Fruit fly (Drosophila melanogaster) whole organism, embryonic: Measurements from ENCODE around the gene CG31100.

ENCODE experiments used
- Adf1 ChIP-seq: fragments of 200-800 bp; sonication (Bioruptor generic); IDR thresholded peaks from 2 replicates; pipeline ENCODE4 v1.3.6; 2022; ENCODE audit warnings: missing biosample characterization, missing genetic modification characterization
- Antp ChIP-seq: fragments of 200-800 bp; sonication (Bioruptor generic); optimal IDR thresholded peaks from 3 replicates; lab custom pipeline; 2016; ENCODE audit warnings: missing biosample characterization, missing genetic modification characterization
- Blimp-1 ChIP-seq: fragments of 200-800 bp; sonication (Bioruptor generic); optimal IDR thresholded peaks from 3 replicates; lab custom pipeline; 2018; ENCODE audit warnings: missing biosample characterization, missing genetic modification characterization, mild to moderate bottlenecking, moderate library complexity, missing genetic modification reagents
- BtbVII ChIP-seq: fragments of 200-800 bp; sonication (Bioruptor generic); optimal IDR thresholded peaks from 3 replicates; lab custom pipeline; 2017; ENCODE audit warnings: missing biosample characterization, mild to moderate bottlenecking, missing genetic modification characterization
- C15 ChIP-seq: fragments of 200-800 bp; sonication (Bioruptor generic); IDR thresholded peaks from 3 replicates; pipeline ENCODE4 v1.3.6; 2022; ENCODE audit warnings: missing biosample characterization, missing genetic modification characterization
- CG10543 ChIP-seq: fragments of 200-800 bp; sonication (Bioruptor generic); optimal IDR thresholded peaks from 3 replicates; lab custom pipeline; 2017; ENCODE audit warnings: missing biosample characterization, mild to moderate bottlenecking, missing genetic modification characterization, moderate library complexity
- CG12391 ChIP-seq: fragments of 200-800 bp; sonication (Bioruptor generic); optimal IDR thresholded peaks from 3 replicates; lab custom pipeline; 2018; ENCODE audit warnings: missing biosample characterization, mild to moderate bottlenecking, missing genetic modification characterization, moderate library complexity
- CG13894 ChIP-seq: fragments of 200-800 bp; sonication (Bioruptor generic); optimal IDR thresholded peaks from 3 replicates; lab custom pipeline; 2018; ENCODE audit warnings: missing biosample characterization, mild to moderate bottlenecking, missing genetic modification characterization, moderate library complexity
- CG14965 ChIP-seq: fragments of 200-800 bp; sonication (Bioruptor generic); optimal IDR thresholded peaks from 2 replicates; lab custom pipeline; 2016; ENCODE audit warnings: missing biosample characterization, missing genetic modification characterization, borderline replicate concordance
- CG17912 ChIP-seq: fragments of 200-800 bp; sonication (Bioruptor generic); optimal IDR thresholded peaks from 2 replicates; lab custom pipeline; 2018; ENCODE audit warnings: missing biosample characterization, mild to moderate bottlenecking, missing genetic modification characterization
- CG33557 ChIP-seq: fragments of 200-800 bp; sonication (Bioruptor generic); optimal IDR thresholded peaks from 2 replicates; lab custom pipeline; 2019; ENCODE audit warnings: missing biosample characterization, mild to moderate bottlenecking, missing genetic modification characterization, moderate library complexity
- CG4360 ChIP-seq: fragments of 200-800 bp; sonication (Bioruptor generic); IDR thresholded peaks from 2 replicates; pipeline ENCODE4 v1.3.6; 2022; ENCODE audit warnings: missing biosample characterization, missing genetic modification characterization
- CG4424 ChIP-seq: fragments of 200-800 bp; sonication (Bioruptor generic); optimal IDR thresholded peaks from 3 replicates; lab custom pipeline; 2016; ENCODE audit warnings: missing biosample characterization, missing genetic modification characterization
- CG4854 ChIP-seq: fragments of 200-800 bp; sonication (Bioruptor generic); optimal IDR thresholded peaks from 2 replicates; lab custom pipeline; 2016; ENCODE audit warnings: missing biosample characterization, missing genetic modification characterization, inconsistent platforms
- CG6689 ChIP-seq: fragments of 200-800 bp; sonication (Bioruptor generic); IDR thresholded peaks from 2 replicates; pipeline ENCODE4 v1.3.6; 2022; ENCODE audit warnings: missing biosample characterization, missing genetic modification characterization
- CG9437 ChIP-seq: fragments of 200-800 bp; sonication (Bioruptor generic); optimal IDR thresholded peaks from 2 replicates; lab custom pipeline; 2018; ENCODE audit warnings: missing biosample characterization, mild to moderate bottlenecking, missing genetic modification characterization
- CHES-1-like ChIP-seq: fragments of 200-800 bp; sonication (Bioruptor generic); optimal IDR thresholded peaks from 2 replicates; lab custom pipeline; 2016; ENCODE audit warnings: missing biosample characterization, missing genetic modification characterization
- D19B ChIP-seq: fragments of 200-800 bp; sonication (Bioruptor generic); optimal IDR thresholded peaks from 2 replicates; lab custom pipeline; 2017; ENCODE audit warnings: missing biosample characterization, mild to moderate bottlenecking, missing genetic modification characterization
- Dad ChIP-seq: fragments of 200-800 bp; sonication (Bioruptor generic); optimal IDR thresholded peaks from 3 replicates; lab custom pipeline; 2016; ENCODE audit warnings: missing biosample characterization, missing genetic modification characterization
- Eip74EF ChIP-seq, 2 experiments: fragments of 200-800 bp in 1 of 2; fragments of >200 bp in 1 of 2; sonication (Bioruptor generic) in 1 of 2; optimal IDR thresholded peaks; 2 replicates each; lab custom pipeline; 2017 to 2019; ENCODE audit warnings: missing biosample characterization in 2 of 2, missing genetic modification characterization in 2 of 2, mild to moderate bottlenecking in 1 of 2, moderate library complexity in 1 of 2
- HmgD ChIP-seq: fragments of 200-800 bp; sonication (Bioruptor generic); optimal IDR thresholded peaks from 3 replicates; lab custom pipeline; 2016; ENCODE audit warnings: missing biosample characterization, missing genetic modification characterization
- Hmr ChIP-seq: fragments of 200-800 bp; sonication (Bioruptor generic); optimal IDR thresholded peaks from 3 replicates; lab custom pipeline; 2017; ENCODE audit warnings: mild to moderate bottlenecking, missing biosample characterization, missing genetic modification reagents, missing genetic modification characterization
- Hr51 ChIP-seq, 2 experiments: fragments of 200-800 bp; sonication (Bioruptor generic); optimal IDR thresholded peaks; 2 replicates in 1 of 2; 3 replicates in 1 of 2; lab custom pipeline; 2016 to 2018; ENCODE audit warnings: missing biosample characterization in 2 of 2, missing genetic modification characterization in 2 of 2, mild to moderate bottlenecking in 1 of 2, moderate library complexity in 1 of 2
- Med ChIP-seq: fragments of 200-800 bp; sonication (Bioruptor generic); peaks from one replicate; lab custom pipeline; 2016; ENCODE audit warnings: missing biosample characterization, missing genetic modification characterization, mild to moderate bottlenecking, inconsistent platforms, moderate library complexity
- Neu2 ChIP-seq: fragments of 200-800 bp; sonication (Bioruptor generic); optimal IDR thresholded peaks from 3 replicates; lab custom pipeline; 2016; ENCODE audit warnings: missing biosample characterization, missing genetic modification characterization, borderline replicate concordance
- Ravus ChIP-seq: fragments of 200-800 bp; sonication (Bioruptor generic); IDR thresholded peaks from 2 replicates; pipeline ENCODE4 v1.3.6; 2022; ENCODE audit warnings: missing biosample characterization, missing genetic modification characterization
- Rx ChIP-seq: fragments of 200-800 bp; sonication (Bioruptor generic); IDR thresholded peaks from 2 replicates; pipeline ENCODE4 v1.3.6; 2022; ENCODE audit warnings: missing biosample characterization, missing genetic modification characterization
- YL-1 ChIP-seq: fragments of 200-800 bp; sonication (Bioruptor generic); optimal IDR thresholded peaks from 3 replicates; lab custom pipeline; 2017; ENCODE audit warnings: missing biosample characterization, mild to moderate bottlenecking, missing genetic modification characterization
- abd-A ChIP-seq: fragments of 200-800 bp; sonication (Bioruptor generic); optimal IDR thresholded peaks from 3 replicates; lab custom pipeline; 2019; ENCODE audit warnings: missing biosample characterization, mild to moderate bottlenecking, missing genetic modification characterization, moderate library complexity
- ap ChIP-seq: fragments of 200-800 bp; sonication (Bioruptor generic); IDR thresholded peaks from 2 replicates; pipeline ENCODE4 v1.3.6; 2022; ENCODE audit warnings: missing biosample characterization, missing genetic modification characterization
- bsh ChIP-seq, 2 experiments: fragments of 200-800 bp; sonication (Bioruptor generic); optimal IDR thresholded peaks; 2 replicates each; lab custom pipeline; 2017 to 2018; ENCODE audit warnings: mild to moderate bottlenecking in 2 of 2, missing biosample characterization in 2 of 2, missing genetic modification characterization in 2 of 2, moderate library complexity in 1 of 2
- caup ChIP-seq: fragments of 200-800 bp; sonication (Bioruptor generic); optimal IDR thresholded peaks from 3 replicates; lab custom pipeline; 2017; ENCODE audit warnings: missing biosample characterization, mild to moderate bottlenecking, missing genetic modification characterization, moderate library complexity; ENCODE audit not compliant: severe bottlenecking
- fd102C ChIP-seq: fragments of 200-800 bp; sonication (Bioruptor generic); optimal IDR thresholded peaks from 2 replicates; lab custom pipeline; 2018; ENCODE audit warnings: missing biosample characterization, mild to moderate bottlenecking, missing genetic modification characterization, moderate library complexity
- gcm ChIP-seq: fragments of 200-800 bp; sonication (Bioruptor generic); optimal IDR thresholded peaks from 2 replicates; lab custom pipeline; 2019; ENCODE audit warnings: missing biosample characterization, mild to moderate bottlenecking, missing genetic modification characterization, moderate library complexity
- lilli ChIP-seq: fragments of 200-800 bp; sonication (Bioruptor generic); optimal IDR thresholded peaks from 3 replicates; lab custom pipeline; 2016; ENCODE audit warnings: missing biosample characterization, missing genetic modification characterization
- lola ChIP-seq, 3 experiments: fragments of >200 bp in 2 of 3; fragments of 200-800 bp in 1 of 3; sonication (Bioruptor generic) in 1 of 3; optimal IDR thresholded peaks; 2 replicates each; lab custom pipeline; 2017 to 2019; ENCODE audit warnings: missing biosample characterization in 3 of 3, missing genetic modification characterization in 3 of 3, mild to moderate bottlenecking in 1 of 3, moderate library complexity in 1 of 3
- onecut ChIP-seq: fragments of 200-800 bp; sonication (Bioruptor generic); IDR thresholded peaks from 2 replicates; pipeline ENCODE4 v1.3.6; 2022; ENCODE audit warnings: missing biosample characterization, missing genetic modification characterization
- repo ChIP-seq: fragments of 200-800 bp; sonication (Bioruptor generic); optimal IDR thresholded peaks from 2 replicates; lab custom pipeline; 2016; ENCODE audit warnings: missing biosample characterization, missing genetic modification characterization
- sim ChIP-seq: fragments of 200-800 bp; sonication (Bioruptor generic); IDR thresholded peaks from 2 replicates; pipeline ENCODE4 v1.3.6; 2022; ENCODE audit warnings: missing biosample characterization, missing genetic modification characterization
- tgo ChIP-seq: fragments of 200-800 bp; sonication (Bioruptor generic); IDR thresholded peaks from 3 replicates; pipeline ENCODE4 v1.3.6; 2022; ENCODE audit warnings: missing biosample characterization, missing genetic modification characterization
- trh ChIP-seq: fragments of 200-800 bp; sonication (Bioruptor generic); optimal IDR thresholded peaks from 2 replicates; lab custom pipeline; 2016; ENCODE audit warnings: missing biosample characterization, missing genetic modification characterization
- unc-4 ChIP-seq: fragments of 200-800 bp; sonication (Bioruptor generic); IDR thresholded peaks from 2 replicates; pipeline ENCODE4 v1.3.6; 2022; ENCODE audit warnings: missing biosample characterization, missing genetic modification characterization; ENCODE audit not compliant: partially characterized antibody
- unpg ChIP-seq: fragments of 200-800 bp; sonication (Bioruptor generic); optimal IDR thresholded peaks from 3 replicates; lab custom pipeline; 2018; ENCODE audit warnings: missing biosample characterization, mild to moderate bottlenecking, missing genetic modification characterization, moderate library complexity
- yki ChIP-seq: fragments of >200 bp; optimal IDR thresholded peaks from 3 replicates; lab custom pipeline; 2018

The CG31100 gene

DNA sequence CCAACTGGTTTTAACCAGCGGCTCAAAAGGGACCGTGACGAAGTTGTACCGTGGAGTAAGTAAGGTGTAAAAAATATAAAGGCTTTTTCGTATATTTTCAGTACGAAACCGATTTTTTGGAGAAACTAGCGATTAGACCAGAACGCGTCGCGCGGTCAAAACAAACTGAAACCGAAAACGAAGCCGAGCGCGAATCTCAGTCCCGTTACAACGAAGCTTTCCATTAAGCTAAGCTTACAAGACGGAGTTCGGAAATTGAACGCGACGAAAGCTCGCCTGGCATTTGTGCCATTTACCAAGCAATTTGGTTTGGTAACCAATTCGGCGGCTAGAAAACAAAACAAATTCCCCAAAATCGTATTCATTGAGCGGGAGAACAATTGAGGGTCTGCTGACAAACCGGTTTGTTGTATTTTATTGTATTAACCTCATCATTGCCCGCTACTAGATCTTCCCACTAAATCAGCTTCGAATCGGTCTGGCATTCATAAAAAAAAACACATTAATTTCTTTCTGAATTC lies 1.7 kb downstream of the CG31100 start (continued):
- TF ChIP-seq CG13894 (peak; percentile 40), Blimp-1 (peak; percentile 72), trh (no peak), D19B (GFP tag; lab: Kevin White, UChicago) (no peak), CG10543 (GFP tag; lab: Kevin White, UChicago) (peak; percentile 11), Ravus (GFP tag; lab: Robert Waterston, UW) (no peak), fd102C (GFP tag; lab: Kevin White, UChicago) (no peak), caup (GFP tag; lab: Kevin White, UChicago) (no peak)

dm6 chr3R:8998243-8998642 lies 5.2 kb downstream of the CG31100 start:
- TF ChIP-seq unc-4 (GFP tag; lab: Robert Waterston, UW) (no peak), tgo (GFP tag; lab: Robert Waterston, UW) (0 out of 3 replicates have a peak, but pooled peaks have one; percentile 17)

DNA sequence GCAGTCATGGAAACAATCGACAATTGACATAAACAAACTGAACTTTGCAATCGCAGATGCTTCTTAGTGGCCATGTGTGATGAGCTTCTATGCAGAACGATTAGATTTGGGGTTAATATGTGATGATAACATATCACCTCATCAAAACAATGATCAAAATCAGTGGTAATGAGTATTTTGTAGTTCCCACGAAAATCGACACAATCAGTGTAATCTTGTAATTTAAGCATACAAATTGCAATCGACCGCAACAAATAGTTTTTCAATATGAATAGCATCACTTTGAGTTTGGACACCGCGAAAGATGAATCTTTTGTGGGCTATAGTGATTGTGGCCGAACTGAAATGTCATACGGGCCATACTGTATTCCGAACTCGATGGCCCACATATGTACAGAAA lies 6.1 kb downstream of the CG31100 start, which contains the start of gene CG11977:
TSS of gene CG11977 (plus strand) at position 301 of the 400 bp plus-strand sequence.
- no peak for TF ChIP-seq lilli (GFP tag; lab: Kevin White, UChicago)
- TF ChIP-seq Hmr (GFP tag; lab: Kevin White, UChicago): no peak
- TF ChIP-seq Eip74EF (GFP tag; optimal IDR thresholded peaks at IDR 0.05; lab: Kevin White, UChicago): no peak
- TF ChIP-seq CG4424: no peak
- no peak for TF ChIP-seq Antp (GFP tag; lab: Kevin White, UChicago)
- no peak for TF ChIP-seq CG9437 (GFP tag; lab: Kevin White, UChicago)
- no peak for TF ChIP-seq CG6689
- no peak for TF ChIP-seq lola (GFP tag; optimal IDR thresholded peaks at IDR 0.05; lab: Kevin White, UChicago)
- no peak for TF ChIP-seq CG33557 (GFP tag; lab: Kevin White, UChicago)
- no peak for TF ChIP-seq gcm
- no peak for TF ChIP-seq bsh (GFP tag; optimal IDR thresholded peaks at IDR 0.05; lab: Kevin White, UChicago)
- TF ChIP-seq yki: no peak
- no peak for TF ChIP-seq unpg (GFP tag; lab: Kevin White, UChicago)
- TF ChIP-seq Adf1: no peak
- TF ChIP-seq Med (GFP tag; lab: Kevin White, UChicago): no peak
- no peak for TF ChIP-seq CG14965 (GFP tag; lab: Kevin White, UChicago)
- no peak for TF ChIP-seq YL-1 (GFP tag; lab: Kevin White, UChicago)
- no peak for TF ChIP-seq Hr51 (GFP tag; optimal IDR thresholded peaks at IDR 0.05; lab: Kevin White, UChicago)
- TF ChIP-seq CHES-1-like (GFP tag; lab: Kevin White, UChicago): no peak
- TF ChIP-seq, all 482 proteins: peak for 0

DNA sequence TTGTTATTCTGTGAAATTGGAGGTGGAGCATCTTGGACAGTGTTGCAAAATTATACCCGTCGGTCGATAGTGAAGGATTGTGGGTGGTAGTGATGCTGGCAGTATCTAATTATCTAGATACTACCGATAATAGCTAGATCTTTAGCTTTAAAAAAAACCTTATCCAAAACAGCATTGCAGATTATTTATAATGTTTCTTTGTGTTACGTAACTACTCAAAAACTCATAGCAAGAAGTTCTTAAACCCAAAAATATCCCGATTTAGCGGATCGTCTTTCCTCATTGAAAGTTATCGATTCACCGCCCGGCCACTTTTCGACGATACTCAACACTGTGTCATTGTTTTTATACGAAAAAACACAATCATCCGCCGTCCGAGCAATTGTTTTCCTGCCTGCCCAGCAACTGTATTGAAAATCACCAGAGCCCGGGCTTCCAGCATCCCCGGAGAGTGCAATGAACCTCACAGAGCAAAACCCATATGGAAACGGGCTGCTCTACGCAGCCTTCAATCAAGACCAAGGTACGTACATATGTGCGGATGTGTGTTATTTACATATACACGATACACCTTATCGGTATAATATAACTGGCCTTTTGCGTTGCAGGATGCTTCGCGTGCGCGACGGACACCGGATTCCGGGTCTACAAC lies 10.4 kb downstream of the CG31100 start, which contains the start of gene CG11975:
TSS of gene CG11975 (plus strand) at position 326 of the 652 bp plus-strand sequence.
- peak; percentile 85 for TF ChIP-seq onecut
- TF ChIP-seq Dad (GFP tag; lab: Kevin White, UChicago): peak; percentile 70
- TF ChIP-seq BtbVII (GFP tag; lab: Kevin White, UChicago): peak; percentile 28
- no peak for TF ChIP-seq Eip74EF (GFP tag; optimal IDR thresholded peaks at IDR 0.05; lab: Kevin White, UChicago)
- TF ChIP-seq CG17912 (GFP tag; lab: Kevin White, UChicago): no peak
- peak; percentile 71 for TF ChIP-seq CG4854 (GFP tag; lab: Kevin White, UChicago)
- peak; percentile 73 for TF ChIP-seq repo (GFP tag; lab: Kevin White, UChicago)
- no peak for TF ChIP-seq CG4360
- TF ChIP-seq Rx: peak; percentile 28; the same call in 1 of the 2 replicates
- no peak for TF ChIP-seq abd-A (tag; lab: Kevin White, UChicago)
- TF ChIP-seq HmgD (GFP tag; lab: Kevin White, UChicago): peak; percentile 91
- TF ChIP-seq sim: no peak
- TF ChIP-seq C15 (GFP tag; lab: Robert Waterston, UW): 0 out of 3 replicates have a peak, but pooled peaks have one; percentile 17
- 0 out of 2 replicates have a peak, but pooled peaks have one; percentile 5 for TF ChIP-seq ap (GFP tag; lab: Robert Waterston, UW)
- TF ChIP-seq Neu2 (GFP tag; lab: Kevin White, UChicago): peak; percentile 40
- peak; percentile 78 for TF ChIP-seq CG12391
